Worm (Caenorhabditis elegans): ENCODE results near the gene enee-1.

ce11 chrII:6349-6748 is 18.1 kb upstream of the enee-1 start, which contains the start of gene osta-1:
- TF ChIP-seq nhr-237 (tag; optimal IDR thresholded peaks at IDR 0.05) (no peak), aly-2 (tag; optimal IDR thresholded peaks at IDR 0.05) (no peak), pqm-1 (tag; optimal IDR thresholded peaks at IDR 0.05) (no peak), unc-62 (GFP tag; optimal IDR thresholded peaks at IDR 0.05) (no peak), nhr-90 (tag; optimal IDR thresholded peaks at IDR 0.05; ENCODE audit: poor library complexity) (no peak), lir-3 (tag; optimal IDR thresholded peaks at IDR 0.05; ENCODE audit: poor library complexity) (no peak), tbx-2 (tag; optimal IDR thresholded peaks at IDR 0.05) (no peak), lin-13 (GFP tag; optimal IDR thresholded peaks at IDR 0.05) (no peak), mdl-1 (tag; optimal IDR thresholded peaks at IDR 0.05) (no peak)
